Fruit fly (Drosophila melanogaster) whole organism, wandering third instar larva: ENCODE results near the gene Irbp18.
"Not testable (repeated sequence)": the region's sequence is repeated elsewhere in the genome, so short reads cannot be mapped to it uniquely, and the experiment has no call there.

ENCODE experiments used
- dsf ChIP-seq: sonication (Bioruptor generic); optimal IDR thresholded peaks from 2 replicates; lab custom pipeline; 2016; ENCODE audit warnings: missing biosample characterization, missing genetic modification characterization, borderline replicate concordance
- jim ChIP-seq: fragments of 175-275, 200-325 bp; sonication (Bioruptor generic); optimal IDR thresholded peaks from 2 replicates; lab custom pipeline; 2016; ENCODE audit warnings: missing biosample characterization, mild to moderate bottlenecking, missing genetic modification characterization
- sv ChIP-seq: fragments of 200-800 bp; sonication (Bioruptor generic); optimal IDR thresholded peaks from 3 replicates; lab custom pipeline; 2016; ENCODE audit warnings: missing biosample characterization, missing genetic modification characterization
- tai ChIP-seq: sonication (Bioruptor generic); optimal IDR thresholded peaks from 2 replicates; lab custom pipeline; 2016; ENCODE audit warnings: missing biosample characterization, missing genetic modification characterization
- usp ChIP-seq: fragments of >200 bp; optimal IDR thresholded peaks from 2 replicates; lab custom pipeline; 2017; ENCODE audit warnings: missing biosample characterization, missing genetic modification characterization

DNA sequence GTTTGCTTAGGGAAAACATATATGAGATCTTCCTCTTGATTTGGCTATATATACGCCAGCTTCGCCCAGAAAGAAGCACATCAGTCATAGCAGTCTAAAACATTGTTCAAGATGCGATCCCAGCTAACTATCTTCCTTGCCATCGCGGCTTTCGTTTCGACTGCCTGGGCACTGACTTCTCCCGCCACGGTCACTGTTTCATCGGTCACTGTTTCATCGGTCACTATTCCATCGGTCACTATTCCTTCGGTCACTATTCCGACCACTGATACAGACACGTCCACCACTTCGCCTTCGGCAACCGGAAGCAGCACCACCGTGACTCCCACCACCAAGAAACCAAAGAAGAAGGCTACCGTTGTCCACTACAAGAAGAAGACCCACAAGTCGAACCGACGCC, 36.9 kb upstream of the Irbp18 start, which contains the start of gene CG14143:
- TF ChIP-seq dsf (GFP tag; lab: Kevin White, UChicago); usp; jim; tai (GFP tag; lab: Kevin White, UChicago); sv (GFP tag; lab: Kevin White, UChicago): not testable (repeated sequence)
